Fruit fly (Drosophila melanogaster) whole organism, adult: ENCODE measurements around the gene Vha26.

Source experiments
- CG11617 ChIP-seq: fragments of 200-800 bp; sonication (Bioruptor generic); optimal IDR thresholded peaks from 2 replicates; lab custom pipeline; 2017; ENCODE audit warnings: mild to moderate bottlenecking, missing biosample characterization, missing genetic modification reagents, missing genetic modification characterization
- CG1620 ChIP-seq: fragments of 200-800 bp; sonication (Bioruptor generic); optimal IDR thresholded peaks from 2 replicates; lab custom pipeline; 2016; ENCODE audit warnings: missing biosample characterization, missing genetic modification characterization
- CG33017 ChIP-seq: fragments of 200-800 bp; sonication (Bioruptor generic); optimal IDR thresholded peaks from 2 replicates; lab custom pipeline; 2018; ENCODE audit warnings: missing biosample characterization, mild to moderate bottlenecking, missing genetic modification characterization, moderate library complexity
- CG5204 ChIP-seq: fragments of 200-800 bp; sonication (Bioruptor generic); optimal IDR thresholded peaks from 2 replicates; lab custom pipeline; 2016; ENCODE audit warnings: missing biosample characterization, missing genetic modification characterization
- CG7045 ChIP-seq: fragments of 200-800 bp; sonication (Bioruptor generic); optimal IDR thresholded peaks from 2 replicates; lab custom pipeline; 2017; ENCODE audit warnings: missing biosample characterization, mild to moderate bottlenecking, missing genetic modification characterization
- Clk ChIP-seq: fragments of 200-800 bp; sonication (Bioruptor generic); optimal IDR thresholded peaks from 2 replicates; lab custom pipeline; 2017; ENCODE audit warnings: missing biosample characterization, missing genetic modification characterization
- Crg-1 ChIP-seq: fragments of 200-800 bp; sonication (Bioruptor generic); optimal IDR thresholded peaks from 2 replicates; lab custom pipeline; 2016; ENCODE audit warnings: missing biosample characterization, missing genetic modification characterization
- Mnt ChIP-seq: fragments of 200-800 bp; sonication (Bioruptor generic); optimal IDR thresholded peaks from 2 replicates; lab custom pipeline; 2016; ENCODE audit warnings: missing biosample characterization, mild to moderate bottlenecking, missing genetic modification characterization
- bab1 ChIP-seq: fragments of 200-800 bp; sonication (Bioruptor generic); optimal IDR thresholded peaks from 3 replicates; lab custom pipeline; 2019; ENCODE audit warnings: missing biosample characterization, mild to moderate bottlenecking, missing genetic modification characterization, moderate library complexity
- cic ChIP-seq: fragments of 200-800 bp; sonication (Bioruptor generic); optimal IDR thresholded peaks from 2 replicates; lab custom pipeline; 2017; ENCODE audit warnings: missing biosample characterization, mild to moderate bottlenecking, missing genetic modification characterization, moderate library complexity
- kay ChIP-seq: fragments of 200-800 bp; sonication (Bioruptor generic); peaks from one replicate; lab custom pipeline; 2016; ENCODE audit warnings: missing biosample characterization, missing genetic modification characterization, borderline replicate concordance
- ovo ChIP-seq: fragments of 200-800 bp; sonication (Bioruptor generic); optimal IDR thresholded peaks from 2 replicates; lab custom pipeline; 2016; ENCODE audit warnings: missing biosample characterization, missing genetic modification characterization
- tj ChIP-seq: fragments of 200-800 bp; sonication (Bioruptor generic); optimal IDR thresholded peaks from 3 replicates; lab custom pipeline; 2017; ENCODE audit warnings: missing biosample characterization, mild to moderate bottlenecking, missing genetic modification characterization, moderate library complexity

dm6 chr3R:5592009-5592572, 528 bp downstream of the Vha26 start:
- TF ChIP-seq CG5204 = no peak
- TF ChIP-seq tj (GFP tag; lab: Kevin White, UChicago) = peak; percentile 20
- TF ChIP-seq CG7045 = no peak
- peak; percentile 67 for TF ChIP-seq cic (GFP tag; lab: Kevin White, UChicago)
- TF ChIP-seq bab1 (GFP tag; lab: Kevin White, UChicago) = peak; percentile 15
- TF ChIP-seq Clk (GFP tag; lab: Kevin White, UChicago) = no peak
- TF ChIP-seq Crg-1 (GFP tag; lab: Kevin White, UChicago) = no peak
- no peak for TF ChIP-seq CG1620 (GFP tag; lab: Kevin White, UChicago)
- peak; percentile 62 for TF ChIP-seq Mnt
- TF ChIP-seq kay (GFP tag; lab: Kevin White, UChicago) = no peak
- no peak for TF ChIP-seq CG11617
- TF ChIP-seq ovo (GFP tag; lab: Kevin White, UChicago) = no peak
- no peak for TF ChIP-seq CG33017 (tag; lab: Kevin White, UChicago)
